Fruit fly (Drosophila melanogaster) whole organism: ENCODE results near the gene CG9016.

Experiments used
- CG8478 ChIP-seq: fragments of >200 bp; optimal IDR thresholded peaks from 2 replicates; lab custom pipeline; 2018; ENCODE audit warnings: inconsistent platforms
- EcR ChIP-seq, 2 experiments: fragments of >200 bp; optimal IDR thresholded peaks; 2 replicates each; lab custom pipeline; 2017; ENCODE audit warnings: missing biosample characterization in 2 of 2, missing genetic modification characterization in 2 of 2, missing genetic modification reagents in 2 of 2
- pan ChIP-seq: fragments of >200 bp; optimal IDR thresholded peaks from 2 replicates; lab custom pipeline; 2017
- psq ChIP-seq: fragments of >200 bp; optimal IDR thresholded peaks from 2 replicates; lab custom pipeline; 2017

DNA sequence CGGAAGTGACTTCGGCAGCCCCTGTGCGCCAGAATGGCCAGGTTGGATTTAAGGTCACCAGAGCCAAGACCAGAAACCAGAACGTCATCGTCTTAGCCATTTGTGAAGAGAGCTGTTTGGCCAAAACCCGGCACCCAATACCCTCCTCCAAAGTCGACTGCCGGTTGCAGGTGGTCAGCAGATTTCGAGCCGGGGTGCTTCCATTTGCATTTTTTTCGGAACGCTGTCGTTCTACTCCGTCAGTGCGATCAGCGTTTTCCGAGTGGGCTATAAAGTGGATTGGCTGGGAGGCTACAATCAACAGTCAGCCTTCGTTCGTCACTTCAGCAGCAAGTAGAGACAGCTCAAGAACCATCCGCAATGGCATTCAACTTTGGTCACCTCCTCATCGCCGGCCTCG, 33.3 kb upstream of the CG9016 start, which contains the start of the genes CG13998 and Vm26Ab:
- TF ChIP-seq EcR (GFP tag; optimal IDR thresholded peaks at IDR 0.05; lab: Kevin White, UChicago) (no peak), CG8478 (lab: Kevin White, UChicago) (no peak), pan (no peak), psq (lab: Kevin White, UChicago) (no peak)
